Fruit fly (Drosophila melanogaster) whole organism, pupa: ENCODE results near the gene RpL37A.

Experiments used
- CG17806 ChIP-seq: fragments of 200-800 bp; sonication (Bioruptor generic); optimal IDR thresholded peaks from 2 replicates; lab custom pipeline; 2018; ENCODE audit warnings: missing biosample characterization, mild to moderate bottlenecking, missing genetic modification characterization, moderate library complexity
- CG34367 ChIP-seq: fragments of 200-800 bp; sonication (Bioruptor generic); optimal IDR thresholded peaks from 2 replicates; lab custom pipeline; 2018; ENCODE audit warnings: missing biosample characterization, mild to moderate bottlenecking, missing genetic modification characterization
- CG8159 ChIP-seq: fragments of 200-800 bp; sonication (Bioruptor generic); optimal IDR thresholded peaks from 3 replicates; lab custom pipeline; 2018; ENCODE audit warnings: missing biosample characterization, mild to moderate bottlenecking, missing genetic modification characterization, moderate library complexity
- CG9948 ChIP-seq: fragments of 200-800 bp; sonication (Bioruptor generic); optimal IDR thresholded peaks from 2 replicates; lab custom pipeline; 2018; ENCODE audit warnings: missing biosample characterization, mild to moderate bottlenecking, missing genetic modification characterization, moderate library complexity
- D1 ChIP-seq: fragments of 200-800 bp; sonication (Bioruptor generic); optimal IDR thresholded peaks from 2 replicates; lab custom pipeline; 2018; ENCODE audit warnings: missing biosample characterization, mild to moderate bottlenecking, missing genetic modification characterization, moderate library complexity
- EcR ChIP-seq: fragments of 200-800 bp; sonication (Bioruptor generic); optimal IDR thresholded peaks from 3 replicates; lab custom pipeline; 2019; ENCODE audit warnings: missing biosample characterization, missing genetic modification characterization, mild to moderate bottlenecking, moderate library complexity, missing genetic modification reagents
- Pif1B ChIP-seq: fragments of 200-800 bp; sonication (Bioruptor generic); optimal IDR thresholded peaks from 3 replicates; lab custom pipeline; 2016; ENCODE audit warnings: missing biosample characterization, missing genetic modification characterization
- Snoo ChIP-seq: fragments of 200-800 bp; sonication (Bioruptor generic); optimal IDR thresholded peaks from 3 replicates; lab custom pipeline; 2017; ENCODE audit warnings: missing biosample characterization, mild to moderate bottlenecking, missing genetic modification characterization, inconsistent platforms
- gl ChIP-seq: fragments of 200-800 bp; sonication (Bioruptor generic); optimal IDR thresholded peaks from 2 replicates; lab custom pipeline; 2018; ENCODE audit warnings: missing biosample characterization, mild to moderate bottlenecking, missing genetic modification characterization

dm6 chr2L:5025557-5025956 is 45.2 kb upstream of the RpL37A start:
- TF ChIP-seq Snoo (tag; lab: Kevin White, UChicago), result no peak
- TF ChIP-seq CG34367 (tag; lab: Kevin White, UChicago), result no peak
- TF ChIP-seq EcR (GFP tag; lab: Kevin White, UChicago), result no peak
- no peak for TF ChIP-seq CG9948 (tag; lab: Kevin White, UChicago)
- no peak for TF ChIP-seq D1 (tag; lab: Kevin White, UChicago)
- no peak for TF ChIP-seq CG17806 (tag; lab: Kevin White, UChicago)
- no peak for TF ChIP-seq CG8159 (tag; lab: Kevin White, UChicago)
- TF ChIP-seq Pif1B (GFP tag; lab: Kevin White, UChicago), result no peak
- TF ChIP-seq gl (tag; lab: Kevin White, UChicago), result no peak
